Worm (Caenorhabditis elegans) whole organism, L4 larva: Measurements from ENCODE around the gene nep-20.

Source experiments
- F10B5.3 ChIP-seq: sonication (generic microtip); optimal IDR thresholded peaks from 2 replicates; lab custom pipeline; 2016; ENCODE audit warnings: mild to moderate bottlenecking, missing genetic modification characterization, missing compliant biosample characterization
- F37D6.2 ChIP-seq: sonication (generic microtip); optimal IDR thresholded peaks from 2 replicates; lab custom pipeline; 2016; ENCODE audit warnings: mild to moderate bottlenecking, missing genetic modification characterization, missing compliant biosample characterization
- T20F7.1 ChIP-seq: fragments of 200-800 bp; sonication (Bioruptor generic); optimal IDR thresholded peaks from 2 replicates; lab custom pipeline; 2018; ENCODE audit warnings: mild to moderate bottlenecking, missing genetic modification characterization, missing compliant biosample characterization
- Y48G9A.11 ChIP-seq: fragments of 200-800 bp; sonication (Bioruptor generic); IDR thresholded peaks from 2 replicates; pipeline ENCODE4 v1.3.6; 2022; ENCODE audit warnings: missing genetic modification reagents, missing genetic modification characterization, missing compliant biosample characterization
- Y5F2A.4 ChIP-seq: fragments of 200-800 bp; sonication (Bioruptor generic); optimal IDR thresholded peaks from 2 replicates; lab custom pipeline; 2018; ENCODE audit warnings: mild to moderate bottlenecking, missing genetic modification characterization, missing compliant biosample characterization
- ZK337.2 ChIP-seq: fragments of 200-800 bp; sonication (Bioruptor generic); IDR thresholded peaks from 2 replicates; pipeline ENCODE4 v1.3.6; 2022; ENCODE audit warnings: missing genetic modification reagents, missing genetic modification characterization, missing compliant biosample characterization
- aha-1 ChIP-seq: fragments of 150-350 bp; peaks from one replicate; lab custom pipeline; 2014; ENCODE audit warnings: missing biosample characterization, missing genetic modification characterization
- ama-1 ChIP-seq: fragments of 150-350 bp; optimal IDR thresholded peaks from 2 replicates; lab custom pipeline; 2014; ENCODE audit warnings: inconsistent platforms, mixed read lengths
- arid-1 ChIP-seq: fragments of 200-800 bp; sonication (Bioruptor generic); conservative IDR thresholded peaks from 2 replicates; pipeline ENCODE4 v1.3.6; 2022; ENCODE audit warnings: missing genetic modification reagents, missing genetic modification characterization, missing compliant biosample characterization
- attf-4 ChIP-seq: sonication (generic microtip); optimal IDR thresholded peaks from 3 replicates; lab custom pipeline; 2017; ENCODE audit warnings: missing biosample characterization, missing genetic modification characterization
- ceh-20 ChIP-seq: fragments of 200-800 bp; sonication (Bioruptor generic); IDR thresholded peaks from 2 replicates; pipeline ENCODE4 v1.3.6; 2022; ENCODE audit warnings: missing genetic modification reagents, missing genetic modification characterization, missing compliant biosample characterization
- ceh-82 ChIP-seq: sonication (generic microtip); optimal IDR thresholded peaks from 2 replicates; lab custom pipeline; 2017; ENCODE audit warnings: missing biosample characterization, missing genetic modification characterization
- daf-12 ChIP-seq: fragments of 150-350 bp; optimal IDR thresholded peaks from 2 replicates; lab custom pipeline; 2014; ENCODE audit warnings: missing biosample characterization, missing genetic modification reagents, missing genetic modification characterization
- daf-19 ChIP-seq: fragments of 200-800 bp; sonication (Bioruptor generic); conservative IDR thresholded peaks from 2 replicates; pipeline ENCODE4 v1.3.6; 2022; ENCODE audit warnings: missing genetic modification characterization, missing compliant biosample characterization
- duxl-1 ChIP-seq: sonication (generic microtip); optimal IDR thresholded peaks from 2 replicates; lab custom pipeline; 2016; ENCODE audit warnings: mild to moderate bottlenecking, missing genetic modification characterization, moderate library complexity, missing compliant biosample characterization; ENCODE audit not compliant: poor library complexity
- egl-43 ChIP-seq: fragments of 200-800 bp; sonication (Bioruptor generic); IDR thresholded peaks from 2 replicates; pipeline ENCODE4 v1.3.6; 2022; ENCODE audit warnings: missing genetic modification reagents, missing genetic modification characterization, missing compliant biosample characterization
- fkh-10 ChIP-seq: fragments of 150-350 bp; optimal IDR thresholded peaks from 2 replicates; lab custom pipeline; 2014; ENCODE audit warnings: missing biosample characterization, missing genetic modification reagents, missing genetic modification characterization
- gei-8 ChIP-seq: fragments of 200-800 bp; sonication (Bioruptor generic); optimal IDR thresholded peaks from 2 replicates; lab custom pipeline; 2018; ENCODE audit warnings: mild to moderate bottlenecking, missing genetic modification characterization, missing compliant biosample characterization
- hlh-11 ChIP-seq: fragments of 200-800 bp; sonication (Bioruptor generic); optimal IDR thresholded peaks from 2 replicates; lab custom pipeline; 2018; ENCODE audit warnings: mild to moderate bottlenecking, missing genetic modification characterization, missing compliant biosample characterization
- hlh-30 ChIP-seq: sonication (generic microtip); optimal IDR thresholded peaks from 2 replicates; lab custom pipeline; 2017; ENCODE audit warnings: antibody characterized with exemption, mild to moderate bottlenecking, missing genetic modification characterization, missing compliant biosample characterization; ENCODE audit not compliant: insufficient read depth
- lim-7 ChIP-seq: fragments of 200-800 bp; sonication (Bioruptor generic); IDR thresholded peaks from 2 replicates; pipeline ENCODE4 v1.3.6; 2022; ENCODE audit warnings: missing genetic modification characterization, missing compliant biosample characterization
- lin-1 ChIP-seq: fragments of 200-800 bp; sonication (Bioruptor generic); IDR thresholded peaks from 2 replicates; pipeline ENCODE4 v1.3.6; 2022; ENCODE audit warnings: missing genetic modification reagents, missing genetic modification characterization, missing compliant biosample characterization
- lin-29 ChIP-seq: fragments of 200-800 bp; sonication (Bioruptor generic); IDR thresholded peaks from 2 replicates; pipeline ENCODE4 v1.3.6; 2022; ENCODE audit warnings: missing genetic modification reagents, missing genetic modification characterization, missing compliant biosample characterization
- lin-38 ChIP-seq: fragments of 200-800 bp; sonication (Bioruptor generic); IDR thresholded peaks from 2 replicates; pipeline ENCODE4 v1.3.6; 2022; ENCODE audit warnings: missing genetic modification reagents, missing genetic modification characterization, missing compliant biosample characterization
- lir-3 ChIP-seq: sonication (generic microtip); optimal IDR thresholded peaks from 2 replicates; lab custom pipeline; 2016; ENCODE audit warnings: mild to moderate bottlenecking, missing genetic modification characterization, missing compliant biosample characterization
- mdt-29 ChIP-seq: fragments of 200-800 bp; sonication (Bioruptor generic); IDR thresholded peaks from 2 replicates; pipeline ENCODE4 v1.3.6; 2022; ENCODE audit warnings: missing genetic modification reagents, missing genetic modification characterization, missing compliant biosample characterization
- mep-1 ChIP-seq: fragments of 150-350 bp; sonication (generic microtip); optimal IDR thresholded peaks from 3 replicates; lab custom pipeline; 2014; ENCODE audit warnings: missing biosample characterization, missing genetic modification characterization
- mxl-3 ChIP-seq: fragments of 200-800 bp; sonication (Bioruptor generic); optimal IDR thresholded peaks from 2 replicates; lab custom pipeline; 2018; ENCODE audit warnings: mild to moderate bottlenecking, missing genetic modification characterization, missing compliant biosample characterization
- nhr-237 ChIP-seq: sonication (generic microtip); optimal IDR thresholded peaks from 2 replicates; lab custom pipeline; 2017; ENCODE audit warnings: missing biosample characterization, missing genetic modification characterization
- nhr-41 ChIP-seq: fragments of 200-800 bp; sonication (Bioruptor generic); IDR thresholded peaks from 2 replicates; pipeline ENCODE4 v1.3.6; 2022; ENCODE audit warnings: missing genetic modification reagents, missing genetic modification characterization, missing compliant biosample characterization
- nhr-42 ChIP-seq: fragments of 200-800 bp; sonication (Bioruptor generic); IDR thresholded peaks from 2 replicates; pipeline ENCODE4 v1.3.6; 2022; ENCODE audit warnings: missing genetic modification characterization, missing compliant biosample characterization
- nhr-76 ChIP-seq: fragments of 150-350 bp; optimal IDR thresholded peaks from 2 replicates; lab custom pipeline; 2014; ENCODE audit warnings: missing biosample characterization, missing genetic modification characterization
- nhr-77 ChIP-seq: fragments of 150-350 bp; optimal IDR thresholded peaks from 2 replicates; lab custom pipeline; 2014; ENCODE audit warnings: missing biosample characterization, missing genetic modification characterization
- pqm-1 ChIP-seq: sonication (generic microtip); optimal IDR thresholded peaks from 2 replicates; lab custom pipeline; 2017; ENCODE audit warnings: missing biosample characterization, missing genetic modification characterization
- rbr-2 ChIP-seq: sonication (generic microtip); optimal IDR thresholded peaks from 2 replicates; lab custom pipeline; 2016; ENCODE audit warnings: missing genotype, missing genetic modification characterization, missing compliant biosample characterization
- sdz-12 ChIP-seq: fragments of 200-800 bp; sonication (Bioruptor generic); optimal IDR thresholded peaks from 2 replicates; lab custom pipeline; 2018; ENCODE audit warnings: mild to moderate bottlenecking, missing genetic modification characterization, missing compliant biosample characterization
- snpc-1.2 ChIP-seq: fragments of 200-800 bp; sonication (Bioruptor generic); IDR thresholded peaks from 2 replicates; pipeline ENCODE4 v1.3.6; 2022; ENCODE audit warnings: missing genetic modification reagents, missing genetic modification characterization, missing compliant biosample characterization
- tra-1 ChIP-seq: fragments of 200-800 bp; sonication (Bioruptor generic); IDR thresholded peaks from 2 replicates; pipeline ENCODE4 v1.3.6; 2022; ENCODE audit warnings: missing genetic modification reagents, missing genetic modification characterization, missing compliant biosample characterization
- unc-130 ChIP-seq: sonication (generic microtip); optimal IDR thresholded peaks from 2 replicates; lab custom pipeline; 2016; ENCODE audit warnings: missing genetic modification reagents, missing genetic modification characterization, missing compliant biosample characterization
- zip-2 ChIP-seq: fragments of 150-350 bp; optimal IDR thresholded peaks from 2 replicates; lab custom pipeline; 2014; ENCODE audit warnings: missing biosample characterization, missing genetic modification characterization
- ztf-11 ChIP-seq: fragments of 150-350 bp; optimal IDR thresholded peaks from 2 replicates; lab custom pipeline; 2014; ENCODE audit warnings: missing biosample characterization, missing genetic modification characterization

nep-20 gene

ce11 chrII:3373875-3374274 is 21.5 kb downstream of the nep-20 start:
- TF ChIP-seq ama-1 (lab: Kevin White, UChicago) (no peak), lin-1 (no peak)
- TF ChIP-seq, all 104 proteins: peak for 0

DNA sequence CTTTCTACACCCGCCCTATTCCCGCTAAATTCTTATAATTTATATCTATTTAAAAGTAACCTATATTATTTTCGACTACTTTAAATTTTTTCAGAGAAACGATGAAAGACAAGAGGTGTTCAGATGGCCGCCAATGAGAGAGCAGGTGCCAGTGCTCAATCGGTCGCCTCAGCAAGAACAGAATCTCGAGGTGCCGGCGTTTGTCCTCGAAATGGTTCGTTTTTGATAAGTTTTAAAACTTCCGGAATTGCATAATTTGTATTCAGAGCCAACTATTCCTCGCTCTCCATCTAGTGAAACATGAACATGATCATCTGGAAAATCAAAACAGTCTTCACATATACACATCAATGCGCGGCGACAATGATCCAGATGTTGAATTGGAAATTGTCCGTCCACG is 24.4 kb downstream of the nep-20 start, which contains the start of gene bath-23:
Gene bath-23, plus strand, starts transcription at position 301 of the 400 bp plus-strand sequence.
- TF ChIP-seq unc-130 (GFP tag; lab: Kevin White, UChicago) (no peak), F10B5.3 (no peak), zip-2 (tag; lab: Kevin White, UChicago) (no peak), ceh-20 (GFP tag; lab: Robert Waterston, UW) (no peak)

ce11 chrII:3370061-3370460 is 25.3 kb downstream of the nep-20 start, which contains the start of gene Y49F6C.8:
Gene Y49F6C.8 (minus strand): TSS chrII:3370111.
- TF ChIP-seq duxl-1, result peak; percentile 97
- TF ChIP-seq attf-4 (tag; lab: Kevin White, UChicago), result no peak
- no peak for TF ChIP-seq pqm-1 (tag; lab: Kevin White, UChicago)
- no peak for TF ChIP-seq hlh-11
- TF ChIP-seq snpc-1.2 (GFP tag; lab: Robert Waterston, UW), result no peak
- no peak for TF ChIP-seq nhr-237 (tag; lab: Kevin White, UChicago)
- TF ChIP-seq daf-12, result no peak
- no peak for TF ChIP-seq lir-3 (tag; lab: Kevin White, UChicago)

DNA sequence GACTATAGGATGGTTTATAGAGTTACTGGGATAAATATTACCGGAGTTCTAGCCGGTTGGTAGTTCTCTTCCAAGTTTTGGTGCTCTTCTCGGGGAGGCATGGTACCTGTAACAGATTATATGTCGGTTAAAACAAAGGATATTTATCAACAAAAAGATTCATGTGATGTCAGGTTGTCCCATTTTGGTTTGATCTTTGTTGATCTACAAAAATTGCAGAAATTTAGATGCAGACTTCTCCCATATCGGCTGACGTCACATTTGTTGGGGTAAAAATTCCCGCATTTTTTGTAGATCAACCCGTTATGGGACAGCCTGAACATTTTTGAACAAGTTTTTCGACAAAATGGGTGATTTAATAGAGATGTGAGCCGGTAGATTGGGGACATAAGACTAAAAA is 27.3 kb downstream of the nep-20 start, which contains the start of gene Y49F6C.7:
Gene Y49F6C.7, minus strand, starts transcription at position 101 of the 400 bp plus-strand sequence.
- TF ChIP-seq sdz-12 (GFP tag; lab: Kevin White, UChicago) (no peak), gei-8 (GFP tag; lab: Kevin White, UChicago) (no peak), lin-38 (GFP tag; lab: Robert Waterston, UW) (no peak), egl-43 (GFP tag; lab: Robert Waterston, UW) (no peak), ZK337.2 (GFP tag; lab: Robert Waterston, UW) (no peak), daf-19 (no peak), arid-1 (GFP tag; lab: Robert Waterston, UW) (no peak), tra-1 (GFP tag; lab: Robert Waterston, UW) (no peak), fkh-10 (GFP tag; lab: Kevin White, UChicago) (no peak), F37D6.2 (tag; lab: Kevin White, UChicago) (no peak), F10B5.3 (no peak), T20F7.1 (GFP tag; lab: Kevin White, UChicago) (no peak), aha-1 (tag; lab: Kevin White, UChicago) (no peak), mxl-3 (no peak), lim-7 (GFP tag; lab: Robert Waterston, UW) (no peak), nhr-41 (no peak)

DNA sequence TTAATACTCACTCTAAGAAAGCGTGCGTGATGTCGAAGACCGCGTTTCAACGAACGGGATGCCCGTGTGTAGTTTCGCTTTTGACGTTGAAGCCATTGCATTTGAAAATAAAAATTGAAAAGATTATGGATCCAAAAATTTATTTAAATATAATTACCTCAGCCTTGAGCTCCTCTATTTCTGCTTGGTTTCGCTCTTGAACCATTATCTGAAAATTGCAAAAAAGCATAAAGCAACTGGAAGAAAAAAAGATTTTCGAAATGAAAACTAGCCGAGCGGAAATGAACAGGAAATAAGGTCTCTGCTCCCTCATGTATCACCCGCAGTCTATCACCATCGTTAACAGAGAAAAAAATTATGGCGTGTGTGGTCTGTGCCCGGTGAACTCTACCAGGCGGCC is 28.3 kb downstream of the nep-20 start, which contains the start of gene Y49F6C.6:
Gene Y49F6C.6, minus strand, starts transcription at position 101 of the 400 bp plus-strand sequence.
- TF ChIP-seq nhr-42 (GFP tag; lab: Robert Waterston, UW) (no peak), nhr-77 (tag; lab: Kevin White, UChicago) (no peak), Y5F2A.4 (GFP tag; lab: Kevin White, UChicago) (no peak), aha-1 (tag; lab: Kevin White, UChicago) (no peak)

DNA sequence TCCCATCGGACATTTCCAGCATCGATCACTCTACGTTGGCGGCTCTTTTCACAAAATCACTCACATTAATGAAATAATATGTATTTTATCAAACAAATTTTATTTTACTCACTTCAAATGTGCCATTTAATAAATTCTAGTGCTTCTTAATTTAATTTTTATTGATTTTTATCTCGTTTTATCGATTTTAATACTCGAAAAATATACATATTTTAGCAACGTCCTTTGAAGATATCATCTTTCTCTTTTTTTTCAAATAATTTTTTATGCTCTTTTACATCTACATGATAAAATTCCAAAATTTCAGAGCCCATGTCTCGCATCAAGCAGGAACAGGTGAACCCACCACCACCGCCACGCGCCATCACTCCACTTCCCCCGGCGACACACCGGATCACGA is 36.5 kb downstream of the nep-20 start, which contains the start of the genes lido-14 and bath-27:
Gene lido-14, plus strand, starts transcription at position 301 of the 400 bp plus-strand sequence.
Gene bath-27, plus strand, starts transcription at position 306 of the 400 bp plus-strand sequence.
- TF ChIP-seq egl-43 (GFP tag; lab: Robert Waterston, UW) (no peak), attf-4 (tag; lab: Kevin White, UChicago) (no peak), hlh-30 (tag; lab: Kevin White, UChicago) (no peak), mep-1 (tag; lab: Kevin White, UChicago) (no peak), mdt-29 (GFP tag; lab: Robert Waterston, UW) (no peak), lin-29 (GFP tag; lab: Robert Waterston, UW) (no peak), ztf-11 (tag; lab: Kevin White, UChicago) (no peak), rbr-2 (tag; lab: Kevin White, UChicago) (no peak), nhr-76 (tag; lab: Kevin White, UChicago) (no peak), Y48G9A.11 (GFP tag; lab: Robert Waterston, UW) (no peak), ceh-82 (tag; lab: Kevin White, UChicago) (no peak), unc-130 (GFP tag; lab: Kevin White, UChicago) (no peak)
